Worm (Caenorhabditis elegans) whole organism, L4/young adult: ENCODE results near the gene suox-1.

ENCODE experiments used
- W03F9.2 ChIP-seq: fragments of 150-350 bp; optimal IDR thresholded peaks from 2 replicates; lab custom pipeline; 2014; ENCODE audit warnings: missing biosample characterization, missing genetic modification characterization
- dao-5 ChIP-seq: sonication (generic microtip); optimal IDR thresholded peaks from 2 replicates; lab custom pipeline; 2016; ENCODE audit warnings: missing genotype, missing genetic modification characterization, moderate library complexity, missing compliant biosample characterization
- him-1 ChIP-seq: sonication (generic microtip); optimal IDR thresholded peaks from 2 replicates; lab custom pipeline; 2016; ENCODE audit warnings: missing genotype, missing genetic modification reagents, missing genetic modification characterization, missing compliant biosample characterization

The suox-1 gene

ce11 chrX:15494154-15494553 is 3.2 kb upstream of the suox-1 start:
- TF ChIP-seq W03F9.2 (no peak), dao-5 (no peak), him-1 (no peak)

ce11 chrX:15502455-15503174 is 5.3 kb downstream of the suox-1 start, which contains the start of gene H13N06.7:
Gene H13N06.7 (plus strand): TSS chrX:15503124.
- TF ChIP-seq W03F9.2 (no peak), him-1 (no peak), dao-5 (no peak)

- TF ChIP-seq him-1 (no peak), W03F9.2 (no peak), dao-5 (no peak)
Measured at ce11 chrX:15504795-15505194, 7.4 kb downstream of the suox-1 start, which contains the start of gene tbh-1. Gene tbh-1 (minus strand): TSS chrX:15504895.

DNA sequence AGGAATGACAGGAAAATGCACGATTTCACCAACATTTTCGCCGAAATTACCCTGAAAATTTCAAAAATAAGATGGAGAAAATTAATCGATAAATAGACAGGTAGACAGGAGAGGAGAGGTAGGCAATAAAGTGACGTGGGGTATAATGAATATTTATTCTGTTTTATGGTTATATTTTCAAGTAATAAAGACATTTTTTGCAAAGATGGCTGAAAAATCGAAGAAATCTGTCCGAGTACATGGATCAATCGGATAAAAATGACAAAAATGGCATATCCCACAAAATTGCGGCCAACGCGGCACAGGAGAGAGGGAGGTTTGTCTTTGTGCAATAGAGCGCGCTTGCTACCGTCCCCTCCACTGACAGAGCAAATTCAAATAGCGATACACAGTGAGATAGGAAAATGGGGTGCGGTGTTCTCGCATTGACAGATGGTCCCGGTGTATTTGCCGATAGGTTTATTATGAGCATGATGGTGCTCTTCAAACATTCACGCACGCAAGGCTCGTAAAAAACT is 10.5 kb downstream of the suox-1 start, which contains the start of gene zipt-7.2:
TSS of gene zipt-7.2 (minus strand) at position 51 of the 518 bp plus-strand sequence.
- TF ChIP-seq W03F9.2 (no peak), dao-5 (no peak), him-1 (no peak)

DNA sequence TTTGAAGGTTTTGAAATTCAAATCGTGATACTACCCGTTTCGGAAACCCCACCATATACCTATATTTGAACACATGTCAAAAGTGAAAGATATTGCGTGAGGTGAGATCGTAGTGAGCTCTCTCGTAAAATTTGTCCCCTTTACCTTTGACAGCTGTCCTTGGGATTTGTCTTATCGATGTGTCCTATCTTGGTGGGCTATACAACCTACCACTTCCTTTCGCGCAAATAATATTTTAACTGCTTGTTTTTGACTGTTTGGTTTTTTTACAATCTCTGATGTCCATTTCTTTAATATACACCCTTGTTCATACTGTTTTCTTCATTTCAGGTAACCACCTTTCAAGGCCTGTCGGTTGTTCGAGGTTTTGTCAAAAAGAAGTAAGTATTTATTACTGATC is 12.3 kb downstream of the suox-1 start, which contains the start of gene eat-20:
TSS of gene eat-20 (plus strand) at position 331 of the 400 bp plus-strand sequence.
- TF ChIP-seq W03F9.2 (no peak), dao-5 (no peak), him-1 (no peak)

- TF ChIP-seq W03F9.2 = no peak
- TF ChIP-seq dao-5 = no peak
Measured at ce11 chrX:15514547-15514946, 17.2 kb downstream of the suox-1 start.

DNA sequence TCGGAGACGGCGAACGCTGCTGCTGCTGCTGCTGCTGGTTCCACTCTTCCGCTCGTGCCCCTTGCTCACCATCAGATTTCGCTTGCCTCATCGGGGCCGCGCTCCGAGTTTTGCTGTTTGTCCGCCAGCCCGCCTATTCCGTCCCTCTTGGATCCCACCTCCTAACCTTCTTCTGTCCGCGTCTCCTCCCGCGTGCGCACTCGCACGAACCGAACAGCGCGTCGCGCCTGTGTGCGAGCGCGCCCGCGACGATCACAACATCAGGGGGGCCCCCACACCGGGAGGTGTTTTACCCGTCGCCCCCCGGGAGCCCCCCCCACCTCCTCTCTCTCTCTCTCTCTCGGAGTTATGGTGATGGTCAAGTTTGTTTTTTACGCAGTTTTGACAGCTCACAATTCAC is 18.4 kb downstream of the suox-1 start:
- TF ChIP-seq him-1 (no peak), W03F9.2 (no peak), dao-5 (no peak)

ce11 chrX:15528472-15528871 is 31.1 kb downstream of the suox-1 start:
- TF ChIP-seq him-1 (no peak), dao-5 (no peak), W03F9.2 (no peak)

DNA sequence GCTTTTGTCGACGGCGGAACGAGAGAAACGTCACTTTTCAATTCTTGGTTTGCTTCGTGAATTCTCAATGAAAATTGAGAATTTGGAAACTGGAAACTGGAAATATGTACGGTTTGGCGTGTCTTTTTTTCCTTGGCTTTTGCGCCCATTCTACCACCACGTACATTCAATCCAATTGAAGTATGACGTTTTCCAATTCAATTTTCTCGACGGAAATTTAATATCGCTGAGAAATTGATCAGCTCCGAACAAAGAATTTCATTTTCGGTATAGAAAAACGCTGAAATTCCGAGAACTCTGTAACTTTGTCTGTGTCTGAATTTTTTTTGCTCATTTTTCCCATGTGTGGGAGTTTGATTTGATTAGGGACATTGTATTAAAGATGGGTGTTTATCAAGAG is 35.9 kb downstream of the suox-1 start:
- no peak for TF ChIP-seq him-1
- TF ChIP-seq W03F9.2 = no peak
- no peak for TF ChIP-seq dao-5

- TF ChIP-seq dao-5 (no peak), him-1 (peak; percentile 72)
Measured at ce11 chrX:15535190-15535636, 37.9 kb downstream of the suox-1 start.

- TF ChIP-seq dao-5 (no peak), W03F9.2 (no peak), him-1 (no peak)
Measured at ce11 chrX:15536017-15536416, 38.7 kb downstream of the suox-1 start.

DNA sequence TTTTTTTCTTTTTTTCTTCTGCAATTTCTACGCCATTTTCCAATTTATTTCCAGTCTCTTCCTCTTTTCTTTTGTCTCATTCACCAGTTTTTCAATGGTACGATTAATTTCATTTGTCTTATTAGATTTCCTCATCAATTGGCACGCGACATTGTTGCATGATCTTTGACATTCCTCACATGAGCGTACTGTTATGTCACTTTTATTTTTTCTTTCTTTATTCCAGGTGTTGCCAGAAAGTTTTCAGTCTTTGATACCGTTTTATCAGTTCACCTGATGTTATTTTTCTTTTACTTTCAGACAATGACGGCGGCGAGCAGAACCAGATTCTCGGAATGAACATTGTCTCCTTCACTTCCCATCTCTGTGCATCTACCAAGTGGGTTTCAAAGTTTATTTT is 40.0 kb downstream of the suox-1 start, which contains the start of the genes olrn-1 and C02C6.14:
TSS of gene olrn-1 (plus strand) at position 301 of the 400 bp plus-strand sequence.
TSS of gene C02C6.14 (plus strand) at position 304 of the 400 bp plus-strand sequence.
- TF ChIP-seq W03F9.2 (no peak), dao-5 (no peak), him-1 (no peak)

- TF ChIP-seq dao-5 = no peak
- no peak for TF ChIP-seq him-1
- no peak for TF ChIP-seq W03F9.2
Measured at ce11 chrX:15539299-15539698, 41.9 kb downstream of the suox-1 start.

- TF ChIP-seq him-1 (no peak), dao-5 (no peak), W03F9.2 (no peak)
Measured at ce11 chrX:15541437-15541836, 44.1 kb downstream of the suox-1 start.

DNA sequence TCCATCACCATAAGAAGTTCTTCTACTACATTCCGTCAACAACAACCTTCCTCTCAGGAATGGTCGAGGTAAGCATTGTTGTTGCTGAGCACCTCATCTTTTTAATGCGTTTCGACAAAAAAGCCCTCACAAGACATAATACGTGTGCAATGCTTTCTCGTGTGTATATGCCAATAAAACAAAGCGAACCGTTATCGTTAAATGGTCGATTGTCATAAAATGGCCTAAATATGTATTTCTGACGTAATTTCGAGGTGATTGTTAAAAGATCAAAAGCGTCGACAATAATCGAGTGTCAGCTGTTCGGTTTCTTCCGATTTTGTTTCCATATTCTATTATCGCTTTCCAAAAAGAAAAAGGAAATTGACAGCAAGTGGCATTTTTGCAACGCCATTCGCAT is 47.3 kb downstream of the suox-1 start:
- TF ChIP-seq dao-5 (no peak), him-1 (no peak), W03F9.2 (no peak)

- TF ChIP-seq W03F9.2 (no peak), dao-5 (no peak), him-1 (no peak)
Measured at ce11 chrX:15545485-15545884, 48.1 kb downstream of the suox-1 start.
